Fruit fly (Drosophila melanogaster) whole organism, wandering third instar larva: Measurements from ENCODE around the gene IntS2.
A peak's percentile ranks its signal among the peaks of the same experiment; 100 is the strongest.

ENCODE experiments used
- Abd-B ChIP-seq: fragments of >200 bp; optimal IDR thresholded peaks from 2 replicates; lab custom pipeline; 2017; ENCODE audit warnings: missing biosample characterization, missing genetic modification characterization
- CG32264 ChIP-seq: fragments of 200-800 bp; sonication (Bioruptor generic); optimal IDR thresholded peaks from 2 replicates; lab custom pipeline; 2016; ENCODE audit warnings: missing biosample characterization, missing genetic modification characterization
- CG9705 ChIP-seq: fragments of 200-800 bp; sonication (Bioruptor generic); optimal IDR thresholded peaks from 2 replicates; lab custom pipeline; 2018; ENCODE audit warnings: missing biosample characterization, mild to moderate bottlenecking, missing genetic modification characterization
- CrebA ChIP-seq: fragments of 200-800 bp; sonication (Bioruptor generic); optimal IDR thresholded peaks from 2 replicates; lab custom pipeline; 2016; ENCODE audit warnings: missing biosample characterization, mild to moderate bottlenecking, missing genetic modification characterization, borderline replicate concordance
- Dfd ChIP-seq: fragments of >200 bp; optimal IDR thresholded peaks from 2 replicates; lab custom pipeline; 2017; ENCODE audit warnings: missing biosample characterization, missing genetic modification characterization
- Dif ChIP-seq: fragments of 200-275, 200-300 bp; sonication (Bioruptor generic); optimal IDR thresholded peaks from 2 replicates; lab custom pipeline; 2018; ENCODE audit warnings: missing biosample characterization, missing genetic modification characterization; ENCODE audit not compliant: partially characterized antibody
- HLH106 ChIP-seq: fragments of 200-800 bp; optimal IDR thresholded peaks from 3 replicates; lab custom pipeline; 2019; ENCODE audit warnings: missing biosample characterization, mild to moderate bottlenecking, missing genetic modification characterization, moderate library complexity
- Hnf4 ChIP-seq: fragments of 200-800 bp; sonication (Bioruptor generic); optimal IDR thresholded peaks from 2 replicates; lab custom pipeline; 2016; ENCODE audit warnings: missing biosample characterization, mild to moderate bottlenecking, missing genetic modification characterization
- Hr78 ChIP-seq: fragments of >200 bp; optimal IDR thresholded peaks from 2 replicates; lab custom pipeline; 2017; ENCODE audit warnings: missing biosample characterization, missing genetic modification characterization
- Hr83 ChIP-seq: fragments of 200-300 bp; sonication (Bioruptor generic); optimal IDR thresholded peaks from 2 replicates; lab custom pipeline; 2016; ENCODE audit warnings: missing biosample characterization, mild to moderate bottlenecking, missing genetic modification characterization, moderate library complexity; ENCODE audit not compliant: poor library complexity, severe bottlenecking
- Jra ChIP-seq: sonication (Bioruptor generic); optimal IDR thresholded peaks from 2 replicates; lab custom pipeline; 2016; ENCODE audit warnings: missing biosample characterization, missing genetic modification characterization
- Mio ChIP-seq: sonication (Bioruptor generic); optimal IDR thresholded peaks from 2 replicates; lab custom pipeline; 2016; ENCODE audit warnings: missing biosample characterization, missing genetic modification characterization
- Myc ChIP-seq: fragments of >200 bp; optimal IDR thresholded peaks from 2 replicates; lab custom pipeline; 2017
- N ChIP-seq: fragments of >200 bp; optimal IDR thresholded peaks from 2 replicates; lab custom pipeline; 2018; ENCODE audit warnings: missing biosample characterization, missing external identifiers, missing genetic modification characterization
- OdsH ChIP-seq: fragments of 200-800 bp; sonication (Bioruptor generic); optimal IDR thresholded peaks from 2 replicates; lab custom pipeline; 2016; ENCODE audit warnings: missing biosample characterization, mild to moderate bottlenecking, missing genetic modification characterization
- Rel ChIP-seq, 2 experiments: fragments of 200-800 bp; sonication (Bioruptor generic) in 1 of 2; optimal IDR thresholded peaks; 2 replicates in 1 of 2; 3 replicates in 1 of 2; lab custom pipeline; 2016 to 2019; ENCODE audit warnings: mild to moderate bottlenecking in 2 of 2, missing biosample characterization in 2 of 2, missing genetic modification characterization in 2 of 2, moderate library complexity in 1 of 2
- Sp1 ChIP-seq: fragments of 200-800 bp; sonication (Bioruptor generic); optimal IDR thresholded peaks from 3 replicates; lab custom pipeline; 2019; ENCODE audit warnings: missing biosample characterization, mild to moderate bottlenecking, missing genetic modification characterization, moderate library complexity
- br ChIP-seq: fragments of 200-800 bp; sonication (Bioruptor generic); optimal IDR thresholded peaks from 2 replicates; lab custom pipeline; 2016; ENCODE audit warnings: missing biosample characterization, missing genetic modification characterization
- brk ChIP-seq: fragments of 200-800 bp; sonication (Bioruptor generic); optimal IDR thresholded peaks from 2 replicates; lab custom pipeline; 2016; ENCODE audit warnings: missing biosample characterization, mild to moderate bottlenecking, missing genetic modification characterization
- dl ChIP-seq, 2 experiments: fragments of 175-275, 200-275 bp in 1 of 2; fragments of 200-275 bp in 1 of 2; sonication (Bioruptor generic); optimal IDR thresholded peaks; lab custom pipeline; 2018; ENCODE audit warnings: mild to moderate bottlenecking in 2 of 2, missing biosample characterization in 2 of 2, missing genetic modification characterization in 2 of 2, moderate library complexity in 2 of 2; ENCODE audit not compliant: partially characterized antibody in 2 of 2, insufficient read depth in 1 of 2
- dmrt93B ChIP-seq: fragments of 200-800 bp; sonication (Bioruptor generic); optimal IDR thresholded peaks from 2 replicates; lab custom pipeline; 2018; ENCODE audit warnings: missing biosample characterization, mild to moderate bottlenecking, missing genetic modification characterization
- dsf ChIP-seq: sonication (Bioruptor generic); optimal IDR thresholded peaks from 2 replicates; lab custom pipeline; 2016; ENCODE audit warnings: missing biosample characterization, missing genetic modification characterization, borderline replicate concordance
- ey ChIP-seq: fragments of 200-800 bp; sonication (Bioruptor generic); optimal IDR thresholded peaks from 2 replicates; lab custom pipeline; 2016; ENCODE audit warnings: missing biosample characterization, missing genetic modification characterization
- foxo ChIP-seq, 2 experiments: fragments of 200-800 bp; sonication (Bioruptor generic); optimal IDR thresholded peaks; 2 replicates in 1 of 2; 3 replicates in 1 of 2; lab custom pipeline; 2016 to 2017; ENCODE audit warnings: missing biosample characterization in 2 of 2, missing genetic modification characterization in 2 of 2
- fru ChIP-seq: fragments of 200-800 bp; sonication (Bioruptor generic); optimal IDR thresholded peaks from 3 replicates; lab custom pipeline; 2016; ENCODE audit warnings: missing biosample characterization, mild to moderate bottlenecking, missing genetic modification characterization
- h ChIP-seq: fragments of 200-800 bp; sonication (Bioruptor generic); optimal IDR thresholded peaks from 3 replicates; lab custom pipeline; 2016; ENCODE audit warnings: missing biosample characterization, mild to moderate bottlenecking, missing genetic modification characterization
- jim ChIP-seq: fragments of 175-275, 200-325 bp; sonication (Bioruptor generic); optimal IDR thresholded peaks from 2 replicates; lab custom pipeline; 2016; ENCODE audit warnings: missing biosample characterization, mild to moderate bottlenecking, missing genetic modification characterization
- pan ChIP-seq: fragments of >200 bp; optimal IDR thresholded peaks from 2 replicates; lab custom pipeline; 2017
- psq ChIP-seq: fragments of 200-800 bp; sonication (Bioruptor generic); optimal IDR thresholded peaks from 3 replicates; lab custom pipeline; 2017; ENCODE audit warnings: missing biosample characterization, mild to moderate bottlenecking, missing genetic modification characterization, moderate library complexity
- rgr ChIP-seq: fragments of 200-800 bp; sonication (Bioruptor generic); optimal IDR thresholded peaks from 3 replicates; lab custom pipeline; 2016; ENCODE audit warnings: missing biosample characterization, mild to moderate bottlenecking, missing genetic modification characterization
- sv ChIP-seq: fragments of 200-800 bp; sonication (Bioruptor generic); optimal IDR thresholded peaks from 3 replicates; lab custom pipeline; 2016; ENCODE audit warnings: missing biosample characterization, missing genetic modification characterization
- tai ChIP-seq: sonication (Bioruptor generic); optimal IDR thresholded peaks from 2 replicates; lab custom pipeline; 2016; ENCODE audit warnings: missing biosample characterization, missing genetic modification characterization
- usp ChIP-seq: fragments of >200 bp; optimal IDR thresholded peaks from 2 replicates; lab custom pipeline; 2017; ENCODE audit warnings: missing biosample characterization, missing genetic modification characterization
- woc ChIP-seq: sonication (Bioruptor generic); optimal IDR thresholded peaks from 2 replicates; lab custom pipeline; 2016; ENCODE audit warnings: missing biosample characterization, mild to moderate bottlenecking, missing genetic modification characterization

IntS2 gene

dm6 chrX:17631996-17632612, 24.5 kb downstream of the IntS2 start, which contains the start of the genes corolla and ND-24 (continued):
- TF ChIP-seq pan (no peak), sv (GFP tag; lab: Kevin White, UChicago) (peak; percentile 81), tai (GFP tag; lab: Kevin White, UChicago) (no peak), Dif (GFP tag; lab: Kevin White, UChicago) (no peak), dmrt93B (GFP tag; lab: Kevin White, UChicago) (no peak), usp (GFP tag; lab: Kevin White, UChicago) (no peak), Sp1 (GFP tag; lab: Kevin White, UChicago) (peak; percentile 67), dl (GFP tag; optimal IDR thresholded peaks at IDR 0.05; lab: Kevin White, UChicago; ENCODE audit: insufficient read depth in 1 of 2, partially characterized antibody in 2 of 2) (no peak), Abd-B (no peak), Jra (GFP tag; lab: Kevin White, UChicago) (peak; percentile 87), h (GFP tag; lab: Kevin White, UChicago) (peak; percentile 87), fru (peak; percentile 83), N (GFP tag; lab: Kevin White, UChicago) (no peak), Mio (peak; percentile 33), Hr78 (no peak), woc (GFP tag; lab: Kevin White, UChicago) (peak; percentile 89), CG32264 (peak; percentile 43), Myc (lab: Kevin White, UChicago) (peak; percentile 43)

dm6 chrX:17629317-17629716, 27.3 kb downstream of the IntS2 start, which contains the start of gene CG8326:
TSS of gene CG8326 (minus strand) at chrX:17629492.
- no peak for TF ChIP-seq OdsH (GFP tag; lab: Kevin White, UChicago)
- TF ChIP-seq N (GFP tag; lab: Kevin White, UChicago), result no peak
- TF ChIP-seq Dfd (GFP tag; lab: Kevin White, UChicago), result no peak
- TF ChIP-seq jim, result no peak
- no peak for TF ChIP-seq CG32264
- TF ChIP-seq dsf (GFP tag; lab: Kevin White, UChicago), result no peak
- TF ChIP-seq fru, result no peak

DNA sequence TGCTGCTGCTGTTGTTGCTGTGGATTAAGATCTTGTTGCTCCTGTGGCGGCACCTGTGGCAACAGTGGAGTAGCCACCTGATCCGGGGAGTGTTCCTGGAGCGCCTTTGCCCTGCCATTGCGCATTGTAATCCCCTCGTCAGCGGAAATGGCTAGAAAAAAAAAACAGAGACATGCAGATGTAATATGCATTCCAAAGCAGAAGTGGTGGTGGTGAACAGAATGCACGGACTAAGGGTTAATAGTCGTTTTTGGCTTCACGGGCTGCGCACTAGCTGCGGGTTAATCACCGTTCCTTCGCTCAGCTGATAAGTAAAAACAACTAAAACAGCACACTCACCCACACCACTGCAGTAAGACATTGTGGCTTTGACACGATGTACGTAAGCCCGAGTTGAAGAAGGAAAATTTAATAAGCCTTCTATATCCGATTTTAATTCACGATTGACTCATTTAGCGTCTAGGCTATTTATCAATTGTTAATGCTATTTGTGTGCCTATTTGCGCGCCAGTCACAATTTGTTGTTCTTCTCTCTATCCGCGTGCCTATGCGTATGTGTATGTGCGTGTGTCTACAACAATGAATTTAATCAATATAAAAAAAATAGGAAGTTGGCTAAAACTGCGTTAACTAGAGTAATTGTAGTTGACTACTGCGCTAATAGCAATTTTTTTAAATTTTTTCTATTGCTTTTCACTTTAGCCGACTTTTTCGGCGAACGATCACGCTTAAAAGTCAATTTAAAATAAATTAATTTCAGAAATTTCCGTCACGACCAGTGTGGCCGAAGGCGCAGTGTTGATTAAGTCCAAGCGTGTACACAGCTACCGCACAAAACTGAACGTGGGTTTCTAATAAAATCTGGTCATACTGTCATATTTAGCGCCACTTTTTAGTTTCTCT, 29.3 kb downstream of the IntS2 start, which contains the start of gene stas:
stas (minus strand) TSS at position 806 of the 903 bp plus-strand sequence.
- peak; percentile 12 for TF ChIP-seq psq
- TF ChIP-seq HLH106 (tag; lab: Kevin White, UChicago), result peak; percentile 9
- TF ChIP-seq dl (GFP tag; optimal IDR thresholded peaks at IDR 0.05; lab: Kevin White, UChicago; ENCODE audit: insufficient read depth in 1 of 2, partially characterized antibody in 2 of 2), result no peak
- TF ChIP-seq sv (GFP tag; lab: Kevin White, UChicago), result peak; percentile 17
- peak; percentile 6 for TF ChIP-seq Hr83 (GFP tag; lab: Kevin White, UChicago)
- peak; percentile 20 for TF ChIP-seq br (GFP tag; lab: Kevin White, UChicago)
- TF ChIP-seq ey (GFP tag; lab: Kevin White, UChicago), result no peak
- TF ChIP-seq usp (GFP tag; lab: Kevin White, UChicago), result no peak
- TF ChIP-seq foxo (GFP tag; optimal IDR thresholded peaks at IDR 0.05; lab: Kevin White, UChicago), result peak in 1 of 2 experiments; percentile 5
- peak; percentile 21 for TF ChIP-seq Hnf4 (GFP tag; lab: Kevin White, UChicago)
- peak; percentile 37 for TF ChIP-seq h (GFP tag; lab: Kevin White, UChicago)
- peak; percentile 7 for TF ChIP-seq OdsH (GFP tag; lab: Kevin White, UChicago)
- TF ChIP-seq Myc (lab: Kevin White, UChicago), result no peak
- peak; percentile 16 for TF ChIP-seq rgr (GFP tag; lab: Kevin White, UChicago)
- peak; percentile 15 for TF ChIP-seq Rel (GFP tag; optimal IDR thresholded peaks at IDR 0.05; lab: Kevin White, UChicago)
- peak; percentile 35 for TF ChIP-seq Rel (tag; optimal IDR thresholded peaks at IDR 0.05; lab: Kevin White, UChicago)
- peak; percentile 38 for TF ChIP-seq Sp1 (GFP tag; lab: Kevin White, UChicago)
- peak; percentile 50 for TF ChIP-seq brk
- TF ChIP-seq CG9705 (GFP tag; lab: Kevin White, UChicago), result peak; percentile 23
- peak; percentile 37 for TF ChIP-seq fru
- TF ChIP-seq CrebA (GFP tag; lab: Kevin White, UChicago), result no peak
- TF ChIP-seq, all 38 proteins: peak for 15
